Worm (Caenorhabditis elegans) whole organism, young adult: ENCODE measurements around the gene irld-14.

Source experiments
- C06A6.2 ChIP-seq: fragments of 200-800 bp; sonication (Bioruptor generic); conservative IDR thresholded peaks from 2 replicates; pipeline ENCODE4 v1.3.6; 2022; ENCODE audit warnings: missing genetic modification characterization, missing compliant biosample characterization
- F33H1.4 ChIP-seq: fragments of 200-800 bp; sonication (Bioruptor generic); IDR thresholded peaks from 2 replicates; pipeline ENCODE4 v1.3.6; 2022; ENCODE audit warnings: missing genetic modification reagents, missing genetic modification characterization, missing compliant biosample characterization
- F39B2.1 ChIP-seq: fragments of 200-800 bp; sonication (Bioruptor generic); IDR thresholded peaks from 2 replicates; pipeline ENCODE4 v1.3.6; 2022; ENCODE audit warnings: missing genetic modification reagents, missing genetic modification characterization, missing compliant biosample characterization
- F52B5.7 ChIP-seq: sonication (generic microtip); optimal IDR thresholded peaks from 2 replicates; lab custom pipeline; 2016; ENCODE audit warnings: mild to moderate bottlenecking, missing genetic modification characterization, missing compliant biosample characterization
- F55B11.4 ChIP-seq: sonication (generic microtip); optimal IDR thresholded peaks from 2 replicates; lab custom pipeline; 2016; ENCODE audit warnings: missing compliant biosample characterization, missing genetic modification characterization, borderline replicate concordance; ENCODE audit not compliant: insufficient read depth
- K12H6.12 ChIP-seq: fragments of 200-800 bp; sonication (Bioruptor generic); optimal IDR thresholded peaks from 2 replicates; lab custom pipeline; 2018; ENCODE audit warnings: mild to moderate bottlenecking, missing genetic modification characterization, missing compliant biosample characterization
- Y56A3A.18 ChIP-seq: fragments of 200-800 bp; sonication (Bioruptor generic); IDR thresholded peaks from 2 replicates; pipeline ENCODE4 v1.3.6; 2022; ENCODE audit warnings: missing genetic modification reagents, missing genetic modification characterization, missing compliant biosample characterization
- Y67H2A.10 ChIP-seq: fragments of 200-800 bp; sonication (Bioruptor generic); conservative IDR thresholded peaks from 2 replicates; pipeline ENCODE4 v1.3.6; 2022; ENCODE audit warnings: missing genetic modification reagents, missing genetic modification characterization, missing compliant biosample characterization
- aptf-2 ChIP-seq: fragments of 200-800 bp; sonication (Bioruptor generic); conservative IDR thresholded peaks from 2 replicates; pipeline ENCODE4 v1.3.6; 2022; ENCODE audit warnings: missing genetic modification reagents, missing genetic modification characterization, missing compliant biosample characterization
- aptf-3 ChIP-seq: fragments of 200-800 bp; sonication (Bioruptor generic); IDR thresholded peaks from 2 replicates; pipeline ENCODE4 v1.3.6; 2022; ENCODE audit warnings: missing genetic modification characterization, missing compliant biosample characterization
- atf-7 ChIP-seq: sonication (generic microtip); optimal IDR thresholded peaks from 2 replicates; lab custom pipeline; 2017; ENCODE audit warnings: mild to moderate bottlenecking, missing genetic modification characterization, missing compliant biosample characterization
- bed-2 ChIP-seq: fragments of 200-800 bp; sonication (Bioruptor generic); IDR thresholded peaks from 2 replicates; pipeline ENCODE4 v1.3.6; 2022; ENCODE audit warnings: missing genetic modification reagents, missing genetic modification characterization, missing compliant biosample characterization
- ccch-3 ChIP-seq: fragments of 200-800 bp; sonication (Bioruptor generic); optimal IDR thresholded peaks from 2 replicates; lab custom pipeline; 2018; ENCODE audit warnings: mild to moderate bottlenecking, missing genetic modification characterization, missing compliant biosample characterization
- cebp-1 ChIP-seq, 2 experiments: fragments of 200-800 bp in 1 of 2; sonication (Bioruptor generic) in 1 of 2; sonication (generic microtip) in 1 of 2; IDR thresholded peaks in 1 of 2; optimal IDR thresholded peaks in 1 of 2; 2 replicates each; pipeline versions ENCODE4 v1.3.6 to Lab custom; 2017 to 2022; ENCODE audit warnings: missing compliant biosample characterization in 2 of 2, missing genetic modification characterization in 2 of 2, mild to moderate bottlenecking in 1 of 2, missing genetic modification reagents in 1 of 2, moderate library complexity in 1 of 2
- ceh-100 ChIP-seq: fragments of 200-800 bp; sonication (Bioruptor generic); IDR thresholded peaks from 2 replicates; pipeline ENCODE4 v1.3.6; 2022; ENCODE audit warnings: missing genetic modification reagents, missing genetic modification characterization, missing compliant biosample characterization
- ceh-27 ChIP-seq: fragments of 200-800 bp; sonication (Bioruptor generic); optimal IDR thresholded peaks from 2 replicates; lab custom pipeline; 2018; ENCODE audit warnings: mild to moderate bottlenecking, missing genetic modification characterization, moderate library complexity, missing compliant biosample characterization
- ceh-40 ChIP-seq: fragments of 200-800 bp; sonication (Bioruptor generic); IDR thresholded peaks from 2 replicates; pipeline ENCODE4 v1.3.6; 2022; ENCODE audit warnings: missing genetic modification characterization, missing compliant biosample characterization
- die-1 ChIP-seq: sonication (generic microtip); optimal IDR thresholded peaks from 2 replicates; lab custom pipeline; 2016; ENCODE audit warnings: missing genotype, mild to moderate bottlenecking, missing genetic modification characterization, missing compliant biosample characterization
- dpff-1 ChIP-seq: sonication (generic microtip); optimal IDR thresholded peaks from 2 replicates; lab custom pipeline; 2017; ENCODE audit warnings: mild to moderate bottlenecking, missing genetic modification characterization, missing compliant biosample characterization
- efl-1 ChIP-seq: fragments of 150-350 bp; optimal IDR thresholded peaks from 2 replicates; lab custom pipeline; 2014; ENCODE audit warnings: missing biosample characterization, missing genetic modification reagents, missing genetic modification characterization
- egrh-3 ChIP-seq: fragments of 200-800 bp; sonication (Bioruptor generic); IDR thresholded peaks from 2 replicates; pipeline ENCODE4 v1.3.6; 2022; ENCODE audit warnings: missing genetic modification reagents, missing genetic modification characterization, missing compliant biosample characterization
- ekl-4 ChIP-seq: fragments of 200-800 bp; sonication (Bioruptor generic); IDR thresholded peaks from 2 replicates; pipeline ENCODE4 v1.3.6; 2022; ENCODE audit warnings: missing genetic modification reagents, missing genetic modification characterization, missing compliant biosample characterization
- ets-4 ChIP-seq: fragments of 200-800 bp; sonication (Bioruptor generic); optimal IDR thresholded peaks from 2 replicates; lab custom pipeline; 2018; ENCODE audit warnings: mild to moderate bottlenecking, missing genetic modification characterization, missing compliant biosample characterization
- hmg-1.2 ChIP-seq: fragments of 200-800 bp; sonication (Bioruptor generic); IDR thresholded peaks from 2 replicates; pipeline ENCODE4 v1.3.6; 2022; ENCODE audit warnings: missing genetic modification reagents, missing genetic modification characterization, missing compliant biosample characterization
- hrde-1 ChIP-seq: sonication (generic microtip); optimal IDR thresholded peaks from 2 replicates; lab custom pipeline; 2016; ENCODE audit warnings: missing genetic modification characterization, mild to moderate bottlenecking, missing compliant biosample characterization, moderate library complexity, missing genotype, missing genetic modification reagents, borderline replicate concordance
- lin-26 ChIP-seq: fragments of 200-800 bp; sonication (Bioruptor generic); IDR thresholded peaks from 2 replicates; pipeline ENCODE4 v1.3.6; 2022; ENCODE audit warnings: missing genetic modification reagents, missing genetic modification characterization, missing compliant biosample characterization
- lin-35 ChIP-seq, 3 experiments: fragments of 150-350 bp in 2 of 3; sonication (generic microtip) in 1 of 3; optimal IDR thresholded peaks; 2 replicates each; lab custom pipeline; 2014 to 2018; ENCODE audit warnings: missing biosample characterization in 3 of 3, missing genetic modification characterization in 3 of 3, missing genetic modification reagents in 3 of 3
- lin-54 ChIP-seq: fragments of 200-800 bp; sonication (Bioruptor generic); optimal IDR thresholded peaks from 2 replicates; lab custom pipeline; 2018; ENCODE audit warnings: mild to moderate bottlenecking, missing genetic modification characterization, missing compliant biosample characterization
- lir-1 ChIP-seq: fragments of 200-800 bp; sonication (Bioruptor generic); conservative IDR thresholded peaks from 2 replicates; pipeline ENCODE4 v1.3.6; 2022; ENCODE audit warnings: missing genetic modification reagents, missing genetic modification characterization, missing compliant biosample characterization
- mcd-1 ChIP-seq: fragments of 200-800 bp; sonication (Bioruptor generic); IDR thresholded peaks from 2 replicates; pipeline ENCODE4 v1.3.6; 2022; ENCODE audit warnings: missing genetic modification reagents, missing genetic modification characterization, missing compliant biosample characterization
- nfya-1 ChIP-seq: sonication (generic microtip); optimal IDR thresholded peaks from 2 replicates; lab custom pipeline; 2017; ENCODE audit warnings: antibody characterized with exemption, missing compliant biosample characterization, missing genetic modification characterization, borderline replicate concordance; ENCODE audit not compliant: insufficient read depth
- nhr-120 ChIP-seq: fragments of 200-800 bp; sonication (Bioruptor generic); IDR thresholded peaks from 2 replicates; pipeline ENCODE4 v1.3.6; 2022; ENCODE audit warnings: missing genetic modification characterization, missing compliant biosample characterization
- nhr-179 ChIP-seq: sonication (generic microtip); optimal IDR thresholded peaks from 2 replicates; lab custom pipeline; 2016; ENCODE audit warnings: mild to moderate bottlenecking, missing genetic modification characterization, missing compliant biosample characterization
- nhr-27 ChIP-seq: fragments of 200-800 bp; sonication (Bioruptor generic); optimal IDR thresholded peaks from 2 replicates; lab custom pipeline; 2018; ENCODE audit warnings: mild to moderate bottlenecking, missing genetic modification characterization, moderate library complexity, missing compliant biosample characterization
- nhr-80 ChIP-seq: sonication (generic microtip); optimal IDR thresholded peaks from 2 replicates; lab custom pipeline; 2016; ENCODE audit warnings: missing genetic modification characterization, missing compliant biosample characterization
- rcor-1 ChIP-seq: fragments of 200-800 bp; sonication (Bioruptor generic); IDR thresholded peaks from 2 replicates; pipeline ENCODE4 v1.3.6; 2022; ENCODE audit warnings: missing genetic modification reagents, missing genetic modification characterization, missing compliant biosample characterization
- snpc-1.1 ChIP-seq: sonication (generic microtip); optimal IDR thresholded peaks from 2 replicates; lab custom pipeline; 2017; ENCODE audit warnings: missing genetic modification characterization, mild to moderate bottlenecking, missing compliant biosample characterization, antibody characterized with exemption, moderate library complexity, missing genotype, missing genetic modification reagents; ENCODE audit not compliant: insufficient read depth
- snpc-1.3 ChIP-seq: sonication (generic microtip); optimal IDR thresholded peaks from 2 replicates; lab custom pipeline; 2017; ENCODE audit warnings: missing genetic modification characterization, mild to moderate bottlenecking, missing compliant biosample characterization, antibody characterized with exemption, moderate library complexity, missing genotype, missing genetic modification reagents; ENCODE audit not compliant: insufficient read depth
- snpc-3.4 ChIP-seq: sonication (generic microtip); optimal IDR thresholded peaks from 2 replicates; lab custom pipeline; 2017; ENCODE audit warnings: missing genetic modification characterization, mild to moderate bottlenecking, missing compliant biosample characterization, antibody characterized with exemption, moderate library complexity, missing genotype, missing genetic modification reagents
- somi-1 ChIP-seq: fragments of 200-800 bp; sonication (Bioruptor generic); optimal IDR thresholded peaks from 2 replicates; lab custom pipeline; 2018; ENCODE audit warnings: mild to moderate bottlenecking, missing genetic modification characterization, missing compliant biosample characterization
- unc-130 ChIP-seq: sonication (generic microtip); optimal IDR thresholded peaks from 2 replicates; lab custom pipeline; 2016; ENCODE audit warnings: missing genetic modification reagents, missing genetic modification characterization, missing compliant biosample characterization
- unc-62 ChIP-seq: fragments of 150-350 bp; optimal IDR thresholded peaks from 2 replicates; lab custom pipeline; 2014; ENCODE audit warnings: missing biosample characterization, missing genetic modification reagents, missing genetic modification characterization
- zim-3 ChIP-seq: sonication (generic microtip); optimal IDR thresholded peaks from 2 replicates; lab custom pipeline; 2017; ENCODE audit warnings: mild to moderate bottlenecking, missing genetic modification characterization, moderate library complexity, missing compliant biosample characterization
- ztf-18 ChIP-seq: sonication (generic microtip); optimal IDR thresholded peaks from 2 replicates; lab custom pipeline; 2016; ENCODE audit warnings: missing genotype, mild to moderate bottlenecking, missing genetic modification characterization, missing compliant biosample characterization
- ztf-22 ChIP-seq: fragments of 200-800 bp; sonication (Bioruptor generic); optimal IDR thresholded peaks from 2 replicates; lab custom pipeline; 2018; ENCODE audit warnings: mild to moderate bottlenecking, missing genetic modification characterization, moderate library complexity, missing compliant biosample characterization
- ztf-25 ChIP-seq: fragments of 200-800 bp; sonication (Bioruptor generic); IDR thresholded peaks from 2 replicates; pipeline ENCODE4 v1.3.6; 2022; ENCODE audit warnings: missing genetic modification reagents, missing genetic modification characterization, missing compliant biosample characterization
- ztf-26 ChIP-seq: sonication (generic microtip); optimal IDR thresholded peaks from 2 replicates; lab custom pipeline; 2017; ENCODE audit warnings: missing genetic modification characterization, missing compliant biosample characterization
- ztf-6 ChIP-seq: fragments of 200-800 bp; sonication (Bioruptor generic); IDR thresholded peaks from 2 replicates; pipeline ENCODE4 v1.3.6; 2022; ENCODE audit warnings: missing genetic modification reagents, missing genetic modification characterization, missing compliant biosample characterization

Gene irld-14

ce11 chrV:14991489-14991888 lies 4.8 kb upstream of the irld-14 start (continued):
- TF ChIP-seq lin-35 (GFP tag; optimal IDR thresholded peaks at IDR 0.05; lab: Kevin White, UChicago) = no peak
- TF ChIP-seq efl-1 (GFP tag; lab: Kevin White, UChicago) = peak; percentile 6
- peak; percentile 69 for TF ChIP-seq rcor-1
- peak; percentile 51 for TF ChIP-seq lin-54 (GFP tag; lab: Kevin White, UChicago)
- no peak for TF ChIP-seq unc-62
- no peak for TF ChIP-seq nhr-80 (tag; lab: Kevin White, UChicago)
- TF ChIP-seq snpc-1.3 (tag; lab: Kevin White, UChicago) = peak; percentile 85
- TF ChIP-seq unc-130 = peak; percentile 65
- no peak for TF ChIP-seq aptf-3
- TF ChIP-seq ztf-6 = no peak
- TF ChIP-seq F39B2.1 (GFP tag; lab: Robert Waterston, UW) = 0 out of 2 replicates have a peak, but pooled peaks have one; percentile 43
- TF ChIP-seq cebp-1 (GFP tag; IDR thresholded peaks at IDR 0.05; lab: Robert Waterston, UW) = no peak
- peak; percentile 21 for TF ChIP-seq cebp-1 (tag; optimal IDR thresholded peaks at IDR 0.05; lab: Kevin White, UChicago)
- no peak for TF ChIP-seq K12H6.12 (tag; lab: Kevin White, UChicago)
- TF ChIP-seq Y67H2A.10 = no peak
- peak; percentile 12; the same call in 1 of the 2 replicates for TF ChIP-seq hmg-1.2
- TF ChIP-seq ceh-100 (GFP tag; lab: Robert Waterston, UW) = peak; percentile 56; the same call in 1 of the 2 replicates
- TF ChIP-seq nhr-120 (GFP tag; lab: Robert Waterston, UW) = no peak
- TF ChIP-seq mcd-1 = no peak
- no peak for TF ChIP-seq F55B11.4 (tag; lab: Kevin White, UChicago)
- TF ChIP-seq zim-3 (tag; lab: Kevin White, UChicago) = no peak
- TF ChIP-seq egrh-3 (GFP tag; lab: Robert Waterston, UW) = no peak
- no peak for TF ChIP-seq nhr-179 (tag; lab: Kevin White, UChicago)
- no peak for TF ChIP-seq aptf-2 (GFP tag; lab: Robert Waterston, UW)
- TF ChIP-seq Y56A3A.18 (GFP tag; lab: Robert Waterston, UW) = no peak
- TF ChIP-seq somi-1 = no peak
- TF ChIP-seq lin-26 (GFP tag; lab: Robert Waterston, UW) = no peak; the same call in 1 of the 2 replicates
- no peak for TF ChIP-seq nhr-27 (tag; lab: Kevin White, UChicago)
- no peak for TF ChIP-seq nfya-1 (tag; lab: Kevin White, UChicago)
- peak; percentile 72 for TF ChIP-seq ekl-4 (GFP tag; lab: Robert Waterston, UW)
- no peak for TF ChIP-seq C06A6.2 (GFP tag; lab: Robert Waterston, UW)
- no peak for TF ChIP-seq ztf-25 (GFP tag; lab: Robert Waterston, UW)
- TF ChIP-seq bed-2 = no peak
- no peak for TF ChIP-seq ets-4
- peak; percentile 50 for TF ChIP-seq die-1 (tag; lab: Kevin White, UChicago)
- TF ChIP-seq ceh-27 (GFP tag; lab: Kevin White, UChicago) = no peak
- TF ChIP-seq F52B5.7 (tag; lab: Kevin White, UChicago) = no peak
- TF ChIP-seq hrde-1 (tag; lab: Kevin White, UChicago) = peak; percentile 89
- TF ChIP-seq ceh-40 (GFP tag; lab: Robert Waterston, UW) = 0 out of 2 replicates have a peak, but pooled peaks have one; percentile 41
- TF ChIP-seq ztf-22 = no peak
- no peak for TF ChIP-seq atf-7
- TF ChIP-seq ztf-18 (tag; lab: Kevin White, UChicago) = no peak
- TF ChIP-seq dpff-1 (tag; lab: Kevin White, UChicago) = no peak
- TF ChIP-seq snpc-1.1 = peak; percentile 14
- no peak for TF ChIP-seq ccch-3 (GFP tag; lab: Kevin White, UChicago)
- TF ChIP-seq ztf-26 (tag; lab: Kevin White, UChicago) = no peak
- TF ChIP-seq snpc-3.4 = peak; percentile 74
- no peak for TF ChIP-seq lir-1 (GFP tag; lab: Robert Waterston, UW)
- 0 out of 2 replicates have a peak, but pooled peaks have one; percentile 23 for TF ChIP-seq F33H1.4 (GFP tag; lab: Robert Waterston, UW)
